Worm (Caenorhabditis elegans) whole organism, L2 larva: ENCODE results near the gene fbxa-176.
"Not testable (repeated sequence)": the region's sequence is repeated elsewhere in the genome, so short reads cannot be mapped to it uniquely, and the experiment has no call there.

Source experiments
- F13H6.1 ChIP-seq: sonication (generic microtip); optimal IDR thresholded peaks from 2 replicates; lab custom pipeline; 2016; ENCODE audit warnings: missing genetic modification characterization, missing compliant biosample characterization
- R02D3.7 ChIP-seq: fragments of 150-350 bp; optimal IDR thresholded peaks from 2 replicates; lab custom pipeline; 2014; ENCODE audit warnings: missing biosample characterization, missing genetic modification characterization
- ceh-16 ChIP-seq: fragments of 150-350 bp; optimal IDR thresholded peaks from 2 replicates; lab custom pipeline; 2014; ENCODE audit warnings: missing biosample characterization, missing genetic modification characterization
- lin-39 ChIP-seq: fragments of 150-350 bp; optimal IDR thresholded peaks from 2 replicates; lab custom pipeline; 2014; ENCODE audit warnings: missing biosample characterization, missing genetic modification reagents, missing genetic modification characterization
- nhr-12 ChIP-seq: fragments of 150-350 bp; optimal IDR thresholded peaks from 2 replicates; lab custom pipeline; 2014; ENCODE audit warnings: missing biosample characterization, missing genetic modification characterization
- nhr-21 ChIP-seq: fragments of 150-350 bp; optimal IDR thresholded peaks from 2 replicates; lab custom pipeline; 2014; ENCODE audit warnings: missing biosample characterization, missing genetic modification characterization
- nhr-237 ChIP-seq: fragments of 150-350 bp; optimal IDR thresholded peaks from 2 replicates; lab custom pipeline; 2014; ENCODE audit warnings: missing biosample characterization, missing genetic modification characterization

DNA sequence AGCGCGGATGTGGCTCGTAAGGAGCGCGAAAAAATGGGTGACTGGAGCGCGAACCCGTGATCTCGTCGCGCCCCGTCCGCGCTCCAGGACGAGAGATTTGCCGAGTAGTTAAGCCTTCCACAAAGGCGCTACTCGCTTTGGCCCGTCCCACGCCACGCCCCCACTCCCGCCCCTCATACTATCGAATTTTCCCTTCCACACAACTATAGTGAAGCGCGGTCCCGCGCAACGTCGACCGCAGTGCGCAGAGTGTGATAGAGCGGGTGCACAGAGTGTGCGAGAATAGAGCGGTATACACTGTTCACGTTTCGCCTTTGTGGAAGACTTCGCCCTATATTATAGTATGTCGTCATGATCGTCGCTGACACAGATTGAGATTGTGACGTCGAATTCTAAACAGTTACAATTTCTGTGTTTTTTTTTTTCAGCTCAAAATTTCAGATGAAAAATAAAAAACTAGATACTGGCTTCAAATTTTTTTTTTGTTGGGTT lies 34.9 kb downstream of the fbxa-176 start, which contains the start of gene fbxa-133:
- not testable (repeated sequence) for TF ChIP-seq lin-39 (tag; lab: Kevin White, UChicago); R02D3.7 (tag; lab: Kevin White, UChicago); ceh-16 (tag; lab: Kevin White, UChicago); F13H6.1; nhr-21 (tag; lab: Kevin White, UChicago); nhr-237 (tag; lab: Kevin White, UChicago); nhr-12 (tag; lab: Kevin White, UChicago)
